Fruit fly (Drosophila melanogaster) whole organism, embryonic: ENCODE measurements around the gene unc-45.

Experiments used
- ATbp ChIP-seq: fragments of 200-800 bp; sonication (Bioruptor generic); optimal IDR thresholded peaks from 2 replicates; lab custom pipeline; 2017; ENCODE audit warnings: missing biosample characterization, mild to moderate bottlenecking, missing genetic modification characterization, missing genetic modification reagents
- Abd-B ChIP-seq: fragments of 200-800 bp; sonication (Bioruptor generic); optimal IDR thresholded peaks from 2 replicates; lab custom pipeline; 2018; ENCODE audit warnings: missing biosample characterization, mild to moderate bottlenecking, missing genetic modification characterization, moderate library complexity
- CG10147 ChIP-seq: fragments of 200-800 bp; sonication (Bioruptor generic); optimal IDR thresholded peaks from 2 replicates; lab custom pipeline; 2019; ENCODE audit warnings: missing biosample characterization, mild to moderate bottlenecking, missing genetic modification characterization, moderate library complexity
- CG10366 ChIP-seq: fragments of 200-800 bp; sonication (Bioruptor generic); IDR thresholded peaks from 2 replicates; pipeline ENCODE4 v1.3.6; 2022; ENCODE audit warnings: missing biosample characterization, missing genetic modification characterization
- CG12744 ChIP-seq: fragments of 200-800 bp; sonication (Bioruptor generic); optimal IDR thresholded peaks from 2 replicates; lab custom pipeline; 2016; ENCODE audit warnings: missing biosample characterization, missing genetic modification characterization
- CG15011 ChIP-seq: fragments of 200-800 bp; sonication (Bioruptor generic); optimal IDR thresholded peaks from 3 replicates; lab custom pipeline; 2018; ENCODE audit warnings: missing biosample characterization, mild to moderate bottlenecking, missing genetic modification characterization
- CG15696 ChIP-seq: fragments of 200-800 bp; sonication (Bioruptor generic); optimal IDR thresholded peaks from 2 replicates; lab custom pipeline; 2019; ENCODE audit warnings: missing biosample characterization, mild to moderate bottlenecking, missing genetic modification characterization, moderate library complexity
- CG16815 ChIP-seq: fragments of 200-800 bp; sonication (Bioruptor generic); optimal IDR thresholded peaks from 3 replicates; lab custom pipeline; 2017; ENCODE audit warnings: missing biosample characterization, mild to moderate bottlenecking, missing genetic modification characterization
- CG17829 ChIP-seq: fragments of 200-800 bp; optimal IDR thresholded peaks from 2 replicates; lab custom pipeline; 2019; ENCODE audit warnings: missing biosample characterization, mild to moderate bottlenecking, missing genetic modification characterization, moderate library complexity
- CG18476 ChIP-seq: fragments of 200-800 bp; sonication (Bioruptor generic); optimal IDR thresholded peaks from 2 replicates; lab custom pipeline; 2016; ENCODE audit warnings: missing biosample characterization, mild to moderate bottlenecking, missing genetic modification characterization
- CG2129 ChIP-seq: fragments of 200-800 bp; sonication (Bioruptor generic); IDR thresholded peaks from 2 replicates; pipeline ENCODE4 v1.3.6; 2022; ENCODE audit warnings: missing biosample characterization, missing genetic modification characterization; ENCODE audit not compliant: partially characterized antibody
- CG31224 ChIP-seq: fragments of 200-800 bp; sonication (Bioruptor generic); IDR thresholded peaks from 2 replicates; pipeline ENCODE4 v1.3.6; 2022; ENCODE audit warnings: missing biosample characterization, missing genetic modification characterization
- CG8924 ChIP-seq: fragments of 200-800 bp; optimal IDR thresholded peaks from 3 replicates; lab custom pipeline; 2019; ENCODE audit warnings: missing biosample characterization, mild to moderate bottlenecking, missing genetic modification characterization, moderate library complexity
- D ChIP-seq, 2 experiments: fragments of 200-800 bp in 1 of 2; fragments of >200 bp in 1 of 2; sonication (Bioruptor generic) in 1 of 2; optimal IDR thresholded peaks; 2 replicates in 1 of 2; 3 replicates in 1 of 2; lab custom pipeline; 2017; ENCODE audit warnings: mild to moderate bottlenecking in 1 of 2, missing biosample characterization in 1 of 2, missing genetic modification characterization in 1 of 2, missing genetic modification reagents in 1 of 2
- D19A ChIP-seq: fragments of 200-800 bp; optimal IDR thresholded peaks from 3 replicates; lab custom pipeline; 2019; ENCODE audit warnings: missing biosample characterization, mild to moderate bottlenecking, missing genetic modification characterization, moderate library complexity
- Dll ChIP-seq: fragments of 200-800 bp; sonication (Bioruptor generic); IDR thresholded peaks from 4 replicates; pipeline ENCODE4 v1.3.6; 2022; ENCODE audit warnings: missing biosample characterization, missing genetic modification characterization; ENCODE audit not compliant: partially characterized antibody
- Lpt ChIP-seq: fragments of >200 bp; optimal IDR thresholded peaks from 2 replicates; lab custom pipeline; 2018; ENCODE audit warnings: missing biosample characterization, missing genetic modification characterization
- MBD-R2 ChIP-seq: fragments of 200-800 bp; sonication (Bioruptor generic); IDR thresholded peaks from 2 replicates; pipeline ENCODE4 v1.3.6; 2022; ENCODE audit warnings: missing biosample characterization, missing genetic modification characterization
- NC2β ChIP-seq: fragments of 200-800 bp; sonication (Bioruptor generic); optimal IDR thresholded peaks from 2 replicates; lab custom pipeline; 2016; ENCODE audit warnings: missing biosample characterization, missing genetic modification characterization
- Poxn ChIP-seq: fragments of 200-800 bp; sonication (Bioruptor generic); IDR thresholded peaks from 2 replicates; pipeline ENCODE4 v1.3.6; 2022; ENCODE audit warnings: missing biosample characterization, missing genetic modification characterization
- Rfx ChIP-seq: fragments of 200-800 bp; sonication (Bioruptor generic); IDR thresholded peaks from 2 replicates; pipeline ENCODE4 v1.3.6; 2022; ENCODE audit warnings: missing biosample characterization, missing genetic modification characterization
- Sin3A ChIP-seq: fragments of >200 bp; optimal IDR thresholded peaks from 2 replicates; lab custom pipeline; 2018
- Trl ChIP-seq, 3 experiments: fragments of >200 bp in 2 of 3; fragments of 200-800 bp in 1 of 3; sonication (Bioruptor generic) in 1 of 3; optimal IDR thresholded peaks; 2 replicates in 1 of 3; 3 replicates in 2 of 3; lab custom pipeline; 2016 to 2017; ENCODE audit warnings: missing biosample characterization in 1 of 3, missing genetic modification characterization in 1 of 3
- bsh ChIP-seq, 2 experiments: fragments of 200-800 bp; sonication (Bioruptor generic); optimal IDR thresholded peaks; 2 replicates each; lab custom pipeline; 2017 to 2018; ENCODE audit warnings: mild to moderate bottlenecking in 2 of 2, missing biosample characterization in 2 of 2, missing genetic modification characterization in 2 of 2, moderate library complexity in 1 of 2
- btn ChIP-seq: fragments of 200-800 bp; sonication (Bioruptor generic); optimal IDR thresholded peaks from 2 replicates; lab custom pipeline; 2016; ENCODE audit warnings: missing biosample characterization, missing genetic modification characterization
- corto ChIP-seq: fragments of 200-800 bp; sonication (Bioruptor generic); optimal IDR thresholded peaks from 2 replicates; lab custom pipeline; 2016; ENCODE audit warnings: missing biosample characterization, mild to moderate bottlenecking, missing genetic modification characterization, moderate library complexity
- crp ChIP-seq, 2 experiments: fragments of 200-800 bp; sonication (Bioruptor generic); optimal IDR thresholded peaks; 2 replicates in 1 of 2; 3 replicates in 1 of 2; lab custom pipeline; 2017; ENCODE audit warnings: missing biosample characterization in 2 of 2, missing genetic modification characterization in 2 of 2, mild to moderate bottlenecking in 1 of 2, moderate library complexity in 1 of 2
- emc ChIP-seq: fragments of 200-800 bp; sonication (Bioruptor generic); optimal IDR thresholded peaks from 2 replicates; lab custom pipeline; 2016; ENCODE audit warnings: missing biosample characterization, missing genetic modification characterization
- ewg ChIP-seq: fragments of 200-800 bp; sonication (Bioruptor generic); optimal IDR thresholded peaks from 3 replicates; lab custom pipeline; 2017; ENCODE audit warnings: mild to moderate bottlenecking, missing biosample characterization, missing genetic modification reagents, missing genetic modification characterization
- fu2 ChIP-seq: fragments of 200-800 bp; sonication (Bioruptor generic); optimal IDR thresholded peaks from 2 replicates; lab custom pipeline; 2016; ENCODE audit warnings: missing biosample characterization, missing genetic modification characterization
- gem ChIP-seq: fragments of 200-800 bp; sonication (Bioruptor generic); optimal IDR thresholded peaks from 2 replicates; lab custom pipeline; 2019; ENCODE audit warnings: missing biosample characterization, mild to moderate bottlenecking, missing genetic modification characterization, moderate library complexity
- gsb-n ChIP-seq: fragments of 200-800 bp; sonication (Bioruptor generic); optimal IDR thresholded peaks from 3 replicates; lab custom pipeline; 2018; ENCODE audit warnings: missing biosample characterization, mild to moderate bottlenecking, missing genetic modification characterization
- h ChIP-seq: fragments of >200 bp; optimal IDR thresholded peaks from 2 replicates; lab custom pipeline; 2017
- hth ChIP-seq: fragments of >200 bp; optimal IDR thresholded peaks from 2 replicates; lab custom pipeline; 2017; ENCODE audit warnings: inconsistent platforms
- inv ChIP-seq: fragments of 200-800 bp; sonication (Bioruptor generic); IDR thresholded peaks from 2 replicates; pipeline ENCODE4 v1.3.6; 2022; ENCODE audit warnings: missing biosample characterization, missing genetic modification characterization; ENCODE audit not compliant: partially characterized antibody
- jigr1 ChIP-seq: fragments of 200-800 bp; sonication (Bioruptor generic); IDR thresholded peaks from 3 replicates; pipeline ENCODE4 v1.3.6; 2022; ENCODE audit warnings: missing biosample characterization, missing genetic modification characterization
- lbe ChIP-seq: fragments of 200-800 bp; sonication (Bioruptor generic); optimal IDR thresholded peaks from 2 replicates; lab custom pipeline; 2016; ENCODE audit warnings: missing biosample characterization, mild to moderate bottlenecking, missing genetic modification characterization
- sc ChIP-seq, 3 experiments: fragments of >200 bp in 2 of 3; fragments of 200-800 bp in 1 of 3; sonication (Bioruptor generic) in 1 of 3; optimal IDR thresholded peaks; 2 replicates in 2 of 3; 3 replicates in 1 of 3; lab custom pipeline; 2017; ENCODE audit warnings: mild to moderate bottlenecking in 1 of 3, missing biosample characterization in 1 of 3, missing genetic modification characterization in 1 of 3, missing genetic modification reagents in 1 of 3
- slbo ChIP-seq: fragments of 200-800 bp; sonication (Bioruptor generic); IDR thresholded peaks from 2 replicates; pipeline ENCODE4 v1.3.6; 2022; ENCODE audit warnings: missing biosample characterization, missing genetic modification characterization
- tin ChIP-seq: fragments of 200-800 bp; sonication (Bioruptor generic); optimal IDR thresholded peaks from 3 replicates; lab custom pipeline; 2016; ENCODE audit warnings: missing biosample characterization, missing genetic modification characterization

Gene unc-45

dm6 chr3R:8027203-8027688 is 5.9 kb upstream of the unc-45 start (continued):
- peak; percentile 81 for TF ChIP-seq CG10366 (GFP tag; lab: Robert Waterston, UW)
- no peak for TF ChIP-seq btn (GFP tag; lab: Kevin White, UChicago)
- TF ChIP-seq sc (optimal IDR thresholded peaks at IDR 0.05; lab: Kevin White, UChicago): no peak
- peak; percentile 86 for TF ChIP-seq sc (GFP tag; optimal IDR thresholded peaks at IDR 0.05; lab: Kevin White, UChicago)
- no peak for TF ChIP-seq CG12744 (GFP tag; lab: Kevin White, UChicago)
- no peak for TF ChIP-seq jigr1 (GFP tag; lab: Robert Waterston, UW)
- peak; percentile 35; the same call in 1 of the 2 replicates for TF ChIP-seq CG31224 (GFP tag; lab: Robert Waterston, UW)
- TF ChIP-seq CG2129 (GFP tag; lab: Robert Waterston, UW): no peak
- peak; percentile 25 for TF ChIP-seq fu2 (GFP tag; lab: Kevin White, UChicago)
- peak; percentile 83 for TF ChIP-seq CG17829 (tag; lab: Kevin White, UChicago)
- peak; percentile 76 for TF ChIP-seq Rfx
- TF ChIP-seq ATbp: peak; percentile 86
- TF ChIP-seq inv (GFP tag; lab: Robert Waterston, UW): no peak
- TF ChIP-seq CG8924: peak; percentile 94
- TF ChIP-seq slbo (GFP tag; lab: Robert Waterston, UW): peak; percentile 87

- no peak for TF ChIP-seq emc (GFP tag; lab: Kevin White, UChicago)
- no peak for TF ChIP-seq CG10147
- 0 out of 2 replicates have a peak, but pooled peaks have one; percentile 10 for TF ChIP-seq Rfx
- TF ChIP-seq CG18476 (GFP tag; lab: Kevin White, UChicago): no peak
- peak; percentile 23 for TF ChIP-seq corto
- TF ChIP-seq gem: peak; percentile 32
- TF ChIP-seq Trl (optimal IDR thresholded peaks at IDR 0.05; lab: Kevin White, UChicago): no peak
- TF ChIP-seq Trl (GFP tag; optimal IDR thresholded peaks at IDR 0.05; lab: Kevin White, UChicago): no peak
- no peak for TF ChIP-seq h (lab: Kevin White, UChicago)
- TF ChIP-seq hth (lab: Kevin White, UChicago): no peak
- TF ChIP-seq MBD-R2: no peak
- TF ChIP-seq Sin3A (lab: Kevin White, UChicago): no peak
- no peak for TF ChIP-seq Poxn (GFP tag; lab: Robert Waterston, UW)
- TF ChIP-seq gsb-n (tag; lab: Kevin White, UChicago): no peak
- no peak for TF ChIP-seq Abd-B (GFP tag; lab: Kevin White, UChicago)
- TF ChIP-seq CG15696 (tag; lab: Kevin White, UChicago): no peak
- TF ChIP-seq CG16815: no peak
- no peak for TF ChIP-seq Lpt (GFP tag; lab: Kevin White, UChicago)
- TF ChIP-seq ewg (GFP tag; lab: Kevin White, UChicago): no peak
- no peak for TF ChIP-seq CG15011 (GFP tag; lab: Kevin White, UChicago)
- TF ChIP-seq lbe: peak; percentile 66
- TF ChIP-seq bsh (GFP tag; optimal IDR thresholded peaks at IDR 0.05; lab: Kevin White, UChicago): no peak
- TF ChIP-seq crp (GFP tag; optimal IDR thresholded peaks at IDR 0.05; lab: Kevin White, UChicago): no peak
- TF ChIP-seq Dll (GFP tag; lab: Robert Waterston, UW): no peak
- TF ChIP-seq tin (GFP tag; lab: Kevin White, UChicago): no peak
- no peak for TF ChIP-seq NC2β
- no peak for TF ChIP-seq D (optimal IDR thresholded peaks at IDR 0.05; lab: Kevin White, UChicago)
- no peak for TF ChIP-seq D (GFP tag; optimal IDR thresholded peaks at IDR 0.05; lab: Kevin White, UChicago)
- TF ChIP-seq D19A (tag; lab: Kevin White, UChicago): peak; percentile 82
Observed at dm6 chr3R:8029496-8030013, 3.5 kb upstream of the unc-45 start, which contains the start of gene ImpE3. TSS of gene ImpE3 (minus strand) at chr3R:8029546.
